Fruit fly (Drosophila melanogaster): ENCODE measurements around the gene NimC1.

DNA sequence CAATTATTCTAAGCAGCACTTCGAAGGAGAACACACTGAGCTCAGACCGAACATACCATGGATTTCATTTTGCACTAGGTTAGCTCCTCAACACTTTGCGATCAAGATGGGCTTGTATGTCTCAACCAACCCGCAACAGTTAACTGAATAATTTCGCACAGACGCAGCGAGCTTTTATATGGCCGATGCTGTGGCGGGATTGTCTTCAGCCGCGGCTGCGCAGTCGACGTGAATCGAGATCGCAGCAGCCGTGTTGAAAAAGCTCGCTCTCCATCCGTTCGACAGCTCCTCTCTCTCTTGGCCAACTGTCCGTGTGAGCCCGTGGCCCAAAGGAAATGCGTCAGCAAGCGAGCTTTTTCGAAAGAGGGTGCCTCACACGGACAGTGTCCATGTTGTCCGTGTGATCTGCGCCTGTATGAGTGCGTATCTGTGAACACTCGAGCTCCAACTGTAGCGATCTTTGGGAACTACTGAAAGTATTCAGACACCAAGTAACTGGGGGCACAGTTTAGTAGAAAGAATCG lies 42.0 kb downstream of the NimC1 start, which contains the start of gene Vajk2:
- TF ChIP-seq Myc (optimal IDR thresholded peaks at IDR 0.05) (no peak), insv (optimal IDR thresholded peaks at IDR 0.05) (no peak)

Measured in Kc167 (cell line).